Worm (Caenorhabditis elegans) whole organism, L1 larva: ENCODE measurements around the gene Y116A8C.465.

Experiments
- C34B4.2 ChIP-seq: sonication (generic microtip); optimal IDR thresholded peaks from 2 replicates; lab custom pipeline; 2017; ENCODE audit warnings: mild to moderate bottlenecking, missing genetic modification characterization, missing compliant biosample characterization
- F16B12.6 ChIP-seq: fragments of 150-350 bp; optimal IDR thresholded peaks from 2 replicates; lab custom pipeline; 2014; ENCODE audit warnings: missing biosample characterization, missing genetic modification characterization
- Y116A8C.19 ChIP-seq: sonication (generic microtip); optimal IDR thresholded peaks from 2 replicates; lab custom pipeline; 2016; ENCODE audit warnings: missing compliant biosample characterization, missing genetic modification characterization, borderline replicate concordance
- ceh-88 ChIP-seq: fragments of 200-800 bp; sonication (Bioruptor generic); IDR thresholded peaks from 2 replicates; pipeline ENCODE4 v1.3.6; 2022; ENCODE audit warnings: missing genetic modification characterization, missing compliant biosample characterization
- efl-1 ChIP-seq, 4 experiments: fragments of 150-350 bp; optimal IDR thresholded peaks in 3 of 4; peaks in 1 of 4; 1 replicate in 1 of 4; 2 replicates in 3 of 4; lab custom pipeline; 2014; ENCODE audit warnings: missing biosample characterization in 2 of 4, missing genetic modification characterization in 2 of 4, missing genetic modification reagents in 2 of 4
- efl-3 ChIP-seq: fragments of 200-800 bp; sonication (Bioruptor generic); optimal IDR thresholded peaks from 2 replicates; lab custom pipeline; 2018; ENCODE audit warnings: mild to moderate bottlenecking, missing genetic modification characterization, missing compliant biosample characterization
- egl-27 ChIP-seq, 2 experiments: fragments of 150-350 bp in 1 of 2; sonication (generic microtip); optimal IDR thresholded peaks; 3 replicates each; lab custom pipeline; 2017 to 2018; ENCODE audit warnings: missing biosample characterization in 2 of 2, missing genetic modification characterization in 2 of 2, missing genetic modification reagents in 2 of 2
- ets-5 ChIP-seq: fragments of 200-800 bp; sonication (Bioruptor generic); IDR thresholded peaks from 2 replicates; pipeline ENCODE4 v1.3.6; 2022; ENCODE audit warnings: missing genetic modification characterization, missing compliant biosample characterization
- fkh-4 ChIP-seq: sonication (generic microtip); optimal IDR thresholded peaks from 2 replicates; lab custom pipeline; 2016; ENCODE audit warnings: missing compliant biosample characterization, missing genetic modification characterization, borderline replicate concordance
- fkh-8 ChIP-seq: sonication (generic microtip); optimal IDR thresholded peaks from 2 replicates; lab custom pipeline; 2016; ENCODE audit warnings: mild to moderate bottlenecking, missing genetic modification characterization, missing compliant biosample characterization
- fos-1 ChIP-seq: fragments of 150-350 bp; optimal IDR thresholded peaks from 2 replicates; lab custom pipeline; 2014; ENCODE audit warnings: missing biosample characterization, missing genetic modification characterization
- lin-35 ChIP-seq, 2 experiments: fragments of 150-350 bp; optimal IDR thresholded peaks; 2 replicates each; lab custom pipeline; 2014; ENCODE audit warnings: missing biosample characterization in 2 of 2, missing genetic modification characterization in 2 of 2, missing genetic modification reagents in 2 of 2
- lin-39 ChIP-seq: fragments of 150-350 bp; optimal IDR thresholded peaks from 2 replicates; lab custom pipeline; 2014; ENCODE audit warnings: missing biosample characterization, missing genetic modification reagents, missing genetic modification characterization
- lir-3 ChIP-seq: sonication (generic microtip); optimal IDR thresholded peaks from 2 replicates; lab custom pipeline; 2016; ENCODE audit warnings: mild to moderate bottlenecking, missing genetic modification characterization, moderate library complexity, missing compliant biosample characterization; ENCODE audit not compliant: poor library complexity
- mab-9 ChIP-seq: fragments of 200-800 bp; sonication (Bioruptor generic); IDR thresholded peaks from 2 replicates; pipeline ENCODE4 v1.3.6; 2022; ENCODE audit warnings: missing genetic modification reagents, missing genetic modification characterization, missing compliant biosample characterization
- mef-2 ChIP-seq: fragments of 150-350 bp; optimal IDR thresholded peaks from 2 replicates; lab custom pipeline; 2014; ENCODE audit warnings: missing biosample characterization, missing genetic modification characterization
- mep-1 ChIP-seq: fragments of 150-350 bp; optimal IDR thresholded peaks from 2 replicates; lab custom pipeline; 2014; ENCODE audit warnings: missing biosample characterization, missing genetic modification characterization
- nhr-12 ChIP-seq: sonication (generic microtip); optimal IDR thresholded peaks from 2 replicates; lab custom pipeline; 2017; ENCODE audit warnings: missing biosample characterization, missing genetic modification characterization
- nhr-28 ChIP-seq: fragments of 150-350 bp; optimal IDR thresholded peaks from 2 replicates; lab custom pipeline; 2014; ENCODE audit warnings: missing biosample characterization, missing genetic modification characterization
- nhr-76 ChIP-seq: sonication (generic microtip); optimal IDR thresholded peaks from 2 replicates; lab custom pipeline; 2017; ENCODE audit warnings: missing biosample characterization, missing genetic modification characterization
- nhr-84 ChIP-seq: sonication (generic microtip); optimal IDR thresholded peaks from 2 replicates; lab custom pipeline; 2017; ENCODE audit warnings: missing biosample characterization, missing genetic modification characterization
- nhr-85 ChIP-seq: sonication (generic microtip); peaks from one replicate; lab custom pipeline; 2016; ENCODE audit warnings: missing genetic modification characterization, inconsistent platforms, missing compliant biosample characterization
- nhr-90 ChIP-seq: sonication (generic microtip); optimal IDR thresholded peaks from 2 replicates; lab custom pipeline; 2016; ENCODE audit warnings: mild to moderate bottlenecking, missing genetic modification characterization, missing compliant biosample characterization; ENCODE audit not compliant: poor library complexity
- pag-3 ChIP-seq: sonication (generic microtip); optimal IDR thresholded peaks from 2 replicates; lab custom pipeline; 2017; ENCODE audit warnings: missing genetic modification characterization, mild to moderate bottlenecking, missing compliant biosample characterization, antibody characterized with exemption, borderline replicate concordance; ENCODE audit not compliant: insufficient read depth
- rnt-1 ChIP-seq: sonication (generic microtip); optimal IDR thresholded peaks from 2 replicates; lab custom pipeline; 2016; ENCODE audit warnings: mild to moderate bottlenecking, missing genetic modification characterization, moderate library complexity, missing compliant biosample characterization
- snpc-4 ChIP-seq: fragments of 150-350 bp; optimal IDR thresholded peaks from 2 replicates; lab custom pipeline; 2014; ENCODE audit warnings: missing biosample characterization, missing genetic modification characterization
- swsn-7 ChIP-seq: sonication (generic microtip); optimal IDR thresholded peaks from 2 replicates; lab custom pipeline; 2016; ENCODE audit warnings: missing genetic modification characterization, missing compliant biosample characterization
- tbx-2 ChIP-seq: sonication (generic microtip); optimal IDR thresholded peaks from 2 replicates; lab custom pipeline; 2016; ENCODE audit warnings: missing genetic modification characterization, missing compliant biosample characterization
- unc-30 ChIP-seq: sonication (generic microtip); optimal IDR thresholded peaks from 2 replicates; lab custom pipeline; 2017; ENCODE audit warnings: missing biosample characterization, missing genetic modification characterization
- unc-98 ChIP-seq: fragments of 200-800 bp; sonication (Bioruptor generic); IDR thresholded peaks from 2 replicates; pipeline ENCODE4 v1.3.6; 2022; ENCODE audit warnings: missing genetic modification characterization, missing compliant biosample characterization
- xbp-1 ChIP-seq: sonication (generic microtip); optimal IDR thresholded peaks from 2 replicates; lab custom pipeline; 2016; ENCODE audit warnings: missing genetic modification characterization, missing compliant biosample characterization
- zip-4 ChIP-seq: fragments of 200-800 bp; sonication (Bioruptor generic); optimal IDR thresholded peaks from 2 replicates; lab custom pipeline; 2018; ENCODE audit warnings: mild to moderate bottlenecking, missing genetic modification characterization, moderate library complexity, missing compliant biosample characterization
- ztf-11 ChIP-seq, 2 experiments: sonication (generic microtip); optimal IDR thresholded peaks; 2 replicates each; lab custom pipeline; 2016 to 2017; ENCODE audit warnings: missing genetic modification characterization in 2 of 2, missing biosample characterization in 1 of 2, missing compliant biosample characterization in 1 of 2
- ztf-4 ChIP-seq: fragments of 150-350 bp; optimal IDR thresholded peaks from 2 replicates; lab custom pipeline; 2014; ENCODE audit warnings: missing biosample characterization, missing genetic modification characterization

The Y116A8C.465 gene

ce11 chrIV:17088849-17089248 lies 23.8 kb downstream of the Y116A8C.465 start, which contains the start of gene Y116A8C.43:
Gene Y116A8C.43, plus strand, starts transcription at chrIV:17088851.
- peak; percentile 9 for TF ChIP-seq nhr-90 (tag; lab: Kevin White, UChicago)
- TF ChIP-seq lin-35 (GFP tag; optimal IDR thresholded peaks at IDR 0.05; lab: Kevin White, UChicago): no peak
- TF ChIP-seq ztf-4: peak; percentile 0
- no peak for TF ChIP-seq efl-1 (optimal IDR thresholded peaks at IDR 0.05; lab: Kevin White, UChicago)
- peak in 1 of 2 experiments; percentile 31 for TF ChIP-seq efl-1 (GFP tag; optimal IDR thresholded peaks at IDR 0.05 in 1 of 2; lab: Kevin White, UChicago)

- TF ChIP-seq efl-1 (optimal IDR thresholded peaks at IDR 0.05; lab: Kevin White, UChicago) (no peak), efl-1 (GFP tag; optimal IDR thresholded peaks at IDR 0.05 in 1 of 2; lab: Kevin White, UChicago) (peak in 1 of 2 experiments; percentile 89), fkh-8 (tag; lab: Kevin White, UChicago) (no peak), fkh-4 (tag; lab: Kevin White, UChicago) (no peak), mep-1 (tag; lab: Kevin White, UChicago) (peak; percentile 2), lin-35 (GFP tag; optimal IDR thresholded peaks at IDR 0.05; lab: Kevin White, UChicago) (peak in 1 of 2 experiments; percentile 24)
Measured at ce11 chrIV:17093701-17094100, 28.7 kb downstream of the Y116A8C.465 start, which contains the start of gene Y116A8C.29. Gene Y116A8C.29, plus strand, starts transcription at chrIV:17094028.

ce11 chrIV:17096168-17096567 lies 31.1 kb downstream of the Y116A8C.465 start, which contains the start of gene Y116A8C.27:
Gene Y116A8C.27, minus strand, starts transcription at chrIV:17096268.
- TF ChIP-seq unc-30 (tag; lab: Kevin White, UChicago) (no peak), F16B12.6 (tag; lab: Kevin White, UChicago) (no peak), snpc-4 (no peak), nhr-12 (tag; lab: Kevin White, UChicago) (no peak), nhr-84 (no peak), tbx-2 (tag; lab: Kevin White, UChicago) (no peak), C34B4.2 (tag; lab: Kevin White, UChicago) (no peak), ets-5 (GFP tag; lab: Robert Waterston, UW) (no peak), mab-9 (GFP tag; lab: Robert Waterston, UW) (no peak), lir-3 (tag; lab: Kevin White, UChicago) (no peak), Y116A8C.19 (tag; lab: Kevin White, UChicago) (no peak), egl-27 (tag; optimal IDR thresholded peaks at IDR 0.05; lab: Kevin White, UChicago) (no peak), rnt-1 (tag; lab: Kevin White, UChicago) (no peak)

ce11 chrIV:17099113-17099512 lies 34.1 kb downstream of the Y116A8C.465 start:
- TF ChIP-seq unc-98 (GFP tag; lab: Robert Waterston, UW): no peak
- no peak for TF ChIP-seq xbp-1 (tag; lab: Kevin White, UChicago)
- no peak for TF ChIP-seq zip-4 (GFP tag; lab: Kevin White, UChicago)
- TF ChIP-seq nhr-85: peak; percentile 14
- no peak for TF ChIP-seq C34B4.2 (tag; lab: Kevin White, UChicago)
- no peak for TF ChIP-seq lin-39 (tag; lab: Kevin White, UChicago)
- no peak for TF ChIP-seq efl-1 (optimal IDR thresholded peaks at IDR 0.05; lab: Kevin White, UChicago)
- peak in 1 of 2 experiments; percentile 43 for TF ChIP-seq efl-1 (GFP tag; optimal IDR thresholded peaks at IDR 0.05 in 1 of 2; lab: Kevin White, UChicago)
- no peak for TF ChIP-seq mef-2 (tag; lab: Kevin White, UChicago)
- TF ChIP-seq ets-5 (GFP tag; lab: Robert Waterston, UW): no peak
- TF ChIP-seq nhr-76: no peak
- TF ChIP-seq, all 84 proteins: peak for 2

ce11 chrIV:17100148-17100547 lies 35.1 kb downstream of the Y116A8C.465 start, which contains the start of gene bca-2:
Gene bca-2, minus strand, starts transcription at chrIV:17100248.
- TF ChIP-seq nhr-84 (no peak), swsn-7 (tag; lab: Kevin White, UChicago) (no peak), pag-3 (tag; lab: Kevin White, UChicago) (no peak), ztf-11 (tag; optimal IDR thresholded peaks at IDR 0.05; lab: Kevin White, UChicago) (no peak), nhr-28 (tag; lab: Kevin White, UChicago) (no peak), efl-3 (GFP tag; lab: Kevin White, UChicago) (no peak), fos-1 (tag; lab: Kevin White, UChicago) (no peak), unc-30 (tag; lab: Kevin White, UChicago) (no peak), ceh-88 (GFP tag; lab: Robert Waterston, UW) (no peak), nhr-85 (no peak)
